Worm (Caenorhabditis elegans): ENCODE data around the gene C34C12.8.

Gene C34C12.8

DNA sequence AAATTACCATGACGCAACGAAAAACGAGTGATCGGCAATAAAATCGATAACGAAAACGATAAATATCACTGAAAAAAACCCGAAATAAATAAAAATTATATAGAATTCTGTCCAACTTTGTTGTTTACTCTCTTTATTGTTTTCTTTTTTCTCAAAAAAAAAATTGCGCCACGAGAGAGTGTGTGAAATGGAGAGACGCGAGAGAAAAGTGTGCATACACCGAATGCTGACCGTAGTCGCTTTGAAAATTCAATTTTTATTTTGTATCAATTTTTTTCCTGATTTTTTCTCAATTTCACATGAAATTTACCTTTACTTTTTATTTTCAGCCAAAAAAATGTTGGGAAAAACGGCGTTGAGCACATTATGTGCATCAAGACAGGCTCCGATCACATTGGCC is 49.7 kb downstream of the C34C12.8 start, which contains the start of the genes M01F1.4 and mrpl-35:
TSS of gene M01F1.4 (minus strand) at position 126 of the 400 bp plus-strand sequence.
TSS of gene mrpl-35 (plus strand) at position 330 of the 400 bp plus-strand sequence.
- peak; percentile 11 for TF ChIP-seq nhr-129 (tag; optimal IDR thresholded peaks at IDR 0.05)
- peak; percentile 34 for TF ChIP-seq fos-1 (tag; optimal IDR thresholded peaks at IDR 0.05)
- no peak for TF ChIP-seq nhr-21 (tag; optimal IDR thresholded peaks at IDR 0.05)
- TF ChIP-seq C34F6.9 (tag; optimal IDR thresholded peaks at IDR 0.05) = peak; percentile 89
- TF ChIP-seq nhr-23 (tag; optimal IDR thresholded peaks at IDR 0.05) = no peak
- no peak for TF ChIP-seq skn-1 (tag; optimal IDR thresholded peaks at IDR 0.05)
- no peak for TF ChIP-seq R02D3.7 (tag; optimal IDR thresholded peaks at IDR 0.05)
- no peak for TF ChIP-seq elt-1 (tag; optimal IDR thresholded peaks at IDR 0.05)
- no peak for TF ChIP-seq nhr-237 (tag; optimal IDR thresholded peaks at IDR 0.05)
- TF ChIP-seq unc-39 (tag; optimal IDR thresholded peaks at IDR 0.05) = no peak
- TF ChIP-seq ztf-1 (GFP tag; conservative IDR thresholded peaks at IDR 0.05) = no peak
- peak; percentile 66 for TF ChIP-seq unc-55 (GFP tag; optimal IDR thresholded peaks at IDR 0.05)
- TF ChIP-seq crh-2 (tag; optimal IDR thresholded peaks at IDR 0.05) = peak; percentile 56
- TF ChIP-seq mab-5 (tag; optimal IDR thresholded peaks at IDR 0.05) = no peak
- no peak for TF ChIP-seq ztf-4 (tag; optimal IDR thresholded peaks at IDR 0.05)
- TF ChIP-seq Y55F3AM.14 (GFP tag; optimal IDR thresholded peaks at IDR 0.05) = no peak
- TF ChIP-seq F13H6.1 (tag; optimal IDR thresholded peaks at IDR 0.05) = peak; percentile 21
- TF ChIP-seq elt-3 (tag; optimal IDR thresholded peaks at IDR 0.05) = no peak
- no peak for TF ChIP-seq mbf-1 (tag; optimal IDR thresholded peaks at IDR 0.05)
- TF ChIP-seq ceh-16 (tag; optimal IDR thresholded peaks at IDR 0.05) = no peak
- no peak for TF ChIP-seq peb-1 (tag; optimal IDR thresholded peaks at IDR 0.05)
- no peak for TF ChIP-seq dmd-4 (tag; optimal IDR thresholded peaks at IDR 0.05)
- TF ChIP-seq unc-62 (GFP tag; optimal IDR thresholded peaks at IDR 0.05) = no peak
- TF ChIP-seq aly-2 (tag; optimal IDR thresholded peaks at IDR 0.05) = no peak
- TF ChIP-seq lin-13 (GFP tag; optimal IDR thresholded peaks at IDR 0.05) = peak; percentile 49
- no peak for TF ChIP-seq lin-39 (tag; optimal IDR thresholded peaks at IDR 0.05)
- peak; percentile 4 for TF ChIP-seq sma-9 (GFP tag; optimal IDR thresholded peaks at IDR 0.05)
- TF ChIP-seq sma-9 (tag; optimal IDR thresholded peaks at IDR 0.05) = no peak
- no peak for TF ChIP-seq nhr-12 (tag; optimal IDR thresholded peaks at IDR 0.05)
- no peak for TF ChIP-seq nhr-6 (tag; optimal IDR thresholded peaks at IDR 0.05)
- peak; percentile 85 to 98 for TF ChIP-seq lsy-2 (tag; optimal IDR thresholded peaks at IDR 0.05)
- no peak for TF ChIP-seq ceh-82 (tag; optimal IDR thresholded peaks at IDR 0.05)
- TF ChIP-seq gmeb-1 (tag; optimal IDR thresholded peaks at IDR 0.05) = peak; percentile 2
- no peak for TF ChIP-seq ama-1 (optimal IDR thresholded peaks at IDR 0.05)
- no peak for TF ChIP-seq alr-1 (tag; optimal IDR thresholded peaks at IDR 0.05)
- TF ChIP-seq lin-11 (tag; optimal IDR thresholded peaks at IDR 0.05) = no peak
- TF ChIP-seq nhr-25 (tag; optimal IDR thresholded peaks at IDR 0.05) = no peak
- TF ChIP-seq sem-4 (tag; optimal IDR thresholded peaks at IDR 0.05) = no peak
- no peak for TF ChIP-seq snpc-4 (tag; optimal IDR thresholded peaks at IDR 0.05)
- no peak for TF ChIP-seq mdl-1 (tag; optimal IDR thresholded peaks at IDR 0.05)
- no peak for TF ChIP-seq sma-3 (GFP tag; optimal IDR thresholded peaks at IDR 0.05)

All from whole organism, L2 larva.